Fruit fly (Drosophila melanogaster): ENCODE results near the gene Srp54.

Srp54 gene

DNA sequence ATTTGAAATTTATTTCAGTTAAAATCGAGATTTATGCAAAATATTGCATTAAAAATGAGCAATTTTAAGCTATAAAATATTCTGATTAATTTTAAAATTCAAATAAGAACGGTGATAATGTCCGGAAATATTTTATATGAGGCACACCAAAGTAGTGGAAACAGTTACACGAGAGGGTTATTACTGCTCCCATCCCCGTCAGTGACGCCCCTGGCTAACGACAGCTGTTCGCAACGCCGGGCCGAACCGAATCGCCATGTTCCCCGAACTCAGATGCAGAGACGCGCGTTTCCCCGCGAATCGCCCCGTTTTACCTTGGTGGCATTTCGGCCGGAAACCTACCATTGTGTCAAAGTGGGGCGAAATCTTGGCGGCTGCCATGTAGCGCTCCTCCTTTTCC is 928 bp upstream of the Srp54 start (continued):
- no peak for TF ChIP-seq H2.0 (GFP tag; IDR thresholded peaks at IDR 0.05)
- no peak for TF ChIP-seq Lim3 (GFP tag; IDR thresholded peaks at IDR 0.05)
- TF ChIP-seq al (GFP tag; IDR thresholded peaks at IDR 0.05): 0 out of 2 replicates have a peak, but pooled peaks have one; percentile 8
- TF ChIP-seq CrebB (tag; optimal IDR thresholded peaks at IDR 0.05): no peak
- TF ChIP-seq grau (tag; optimal IDR thresholded peaks at IDR 0.05): peak; percentile 19
- TF ChIP-seq gt (GFP tag; IDR thresholded peaks at IDR 0.05): no peak
- TF ChIP-seq CG7987 (GFP tag; optimal IDR thresholded peaks at IDR 0.05): no peak
- TF ChIP-seq CG11085 (GFP tag; IDR thresholded peaks at IDR 0.05): no peak
- peak; percentile 10 to 82 for TF ChIP-seq crp (GFP tag; optimal IDR thresholded peaks at IDR 0.05)
- TF ChIP-seq mld (GFP tag; IDR thresholded peaks at IDR 0.05; ENCODE audit: partially characterized antibody): no peak
- TF ChIP-seq Atf6 (GFP tag; IDR thresholded peaks at IDR 0.05): peak; percentile 44; the same call in 1 of the 2 replicates
- TF ChIP-seq CG8281 (tag; optimal IDR thresholded peaks at IDR 0.05): no peak
- no peak for TF ChIP-seq D (optimal IDR thresholded peaks at IDR 0.05)
- TF ChIP-seq D (GFP tag; optimal IDR thresholded peaks at IDR 0.05): no peak
- no peak for TF ChIP-seq CG13624 (GFP tag; optimal IDR thresholded peaks at IDR 0.05)
- TF ChIP-seq CG10654 (GFP tag; optimal IDR thresholded peaks at IDR 0.05): no peak
- TF ChIP-seq Sin3A (optimal IDR thresholded peaks at IDR 0.05): no peak
- TF ChIP-seq CG8388 (GFP tag; optimal IDR thresholded peaks at IDR 0.05): peak; percentile 41
- TF ChIP-seq scrt (GFP tag; optimal IDR thresholded peaks at IDR 0.05): no peak
- TF ChIP-seq CG11504 (tag; optimal IDR thresholded peaks at IDR 0.05): peak; percentile 31
- no peak for TF ChIP-seq CG14710 (tag; optimal IDR thresholded peaks at IDR 0.05)
- TF ChIP-seq phol (tag; optimal IDR thresholded peaks at IDR 0.05): peak; percentile 49
- no peak for TF ChIP-seq CG1792 (GFP tag; optimal IDR thresholded peaks at IDR 0.05)
- TF ChIP-seq zfh2 (GFP tag; optimal IDR thresholded peaks at IDR 0.05): peak; percentile 31
- TF ChIP-seq Med (GFP tag): peak; percentile 90
- no peak for TF ChIP-seq stc (GFP tag; IDR thresholded peaks at IDR 0.05)
- TF ChIP-seq CG8478 (optimal IDR thresholded peaks at IDR 0.05): no peak
- no peak for TF ChIP-seq cad (GFP tag; optimal IDR thresholded peaks at IDR 0.05)
- peak; percentile 1 for TF ChIP-seq Myb (GFP tag; optimal IDR thresholded peaks at IDR 0.05)
- TF ChIP-seq btn (GFP tag; optimal IDR thresholded peaks at IDR 0.05): no peak
- no peak for TF ChIP-seq ftz-f1 (GFP tag; optimal IDR thresholded peaks at IDR 0.05)
- no peak for TF ChIP-seq pum (GFP tag; optimal IDR thresholded peaks at IDR 0.05)
- no peak for TF ChIP-seq wek (GFP tag; optimal IDR thresholded peaks at IDR 0.05)
- TF ChIP-seq vvl (GFP tag; IDR thresholded peaks at IDR 0.05): 0 out of 2 replicates have a peak, but pooled peaks have one; percentile 40
- no peak for TF ChIP-seq CG4707 (GFP tag; optimal IDR thresholded peaks at IDR 0.05)
- no peak for TF ChIP-seq CG16863 (GFP tag; optimal IDR thresholded peaks at IDR 0.05)
- no peak for TF ChIP-seq croc (GFP tag; conservative IDR thresholded peaks at IDR 0.05)
- peak; percentile 66 for TF ChIP-seq CG5953 (GFP tag; IDR thresholded peaks at IDR 0.05)
- no peak for TF ChIP-seq CG2129 (GFP tag; IDR thresholded peaks at IDR 0.05; ENCODE audit: partially characterized antibody)
- peak; percentile 28; the same call in 1 of the 2 replicates for TF ChIP-seq crol (GFP tag; IDR thresholded peaks at IDR 0.05)
- TF ChIP-seq z (GFP tag; IDR thresholded peaks at IDR 0.05): no peak
- TF ChIP-seq Drgx (GFP tag; IDR thresholded peaks at IDR 0.05): peak; percentile 60; the same call in 1 of the 2 replicates
- TF ChIP-seq NC2α (GFP tag; optimal IDR thresholded peaks at IDR 0.05): no peak
- no peak for TF ChIP-seq sima (GFP tag; optimal IDR thresholded peaks at IDR 0.05)
- TF ChIP-seq CG6175 (GFP tag; IDR thresholded peaks at IDR 0.05): no peak
- no peak for TF ChIP-seq CG8089 (GFP tag; optimal IDR thresholded peaks at IDR 0.05)
- no peak for TF ChIP-seq CG10209 (GFP tag; optimal IDR thresholded peaks at IDR 0.05)
- no peak for TF ChIP-seq Dll (GFP tag; IDR thresholded peaks at IDR 0.05; ENCODE audit: partially characterized antibody)
- TF ChIP-seq ind (GFP tag; optimal IDR thresholded peaks at IDR 0.05): no peak
- TF ChIP-seq CG9932 (GFP tag; IDR thresholded peaks at IDR 0.05): peak; percentile 54
- TF ChIP-seq Six4 (GFP tag; optimal IDR thresholded peaks at IDR 0.05): no peak
- no peak for TF ChIP-seq Dref (GFP tag; IDR thresholded peaks at IDR 0.05)
- no peak for TF ChIP-seq dm (GFP tag; optimal IDR thresholded peaks at IDR 0.05)

Measured in whole organism, embryonic.